Worm (Caenorhabditis elegans) whole organism, L3 larva: Measurements from ENCODE around the gene Y14H12A.1.

ENCODE experiments used
- R02D3.7 ChIP-seq: fragments of 150-350 bp; optimal IDR thresholded peaks from 2 replicates; lab custom pipeline; 2014; ENCODE audit warnings: missing biosample characterization, missing genetic modification characterization
- ama-1 ChIP-seq: fragments of 150-350 bp; optimal IDR thresholded peaks from 2 replicates; lab custom pipeline; 2018
- ceh-16 ChIP-seq: sonication (generic microtip); optimal IDR thresholded peaks from 2 replicates; lab custom pipeline; 2017; ENCODE audit warnings: missing biosample characterization, missing genetic modification characterization
- ceh-82 ChIP-seq: fragments of 150-350 bp; optimal IDR thresholded peaks from 2 replicates; lab custom pipeline; 2014; ENCODE audit warnings: missing biosample characterization, missing genetic modification characterization
- ceh-9 ChIP-seq: sonication (generic microtip); optimal IDR thresholded peaks from 2 replicates; lab custom pipeline; 2018; ENCODE audit warnings: missing biosample characterization, missing genetic modification characterization
- daf-12 ChIP-seq: fragments of 150-350 bp; optimal IDR thresholded peaks from 2 replicates; lab custom pipeline; 2014; ENCODE audit warnings: missing biosample characterization, missing genetic modification reagents, missing genetic modification characterization
- elt-1 ChIP-seq: fragments of 150-350 bp; optimal IDR thresholded peaks from 2 replicates; lab custom pipeline; 2014; ENCODE audit warnings: missing biosample characterization, missing genetic modification characterization
- elt-2 ChIP-seq: sonication (generic microtip); optimal IDR thresholded peaks from 2 replicates; lab custom pipeline; 2016; ENCODE audit warnings: missing genetic modification reagents, mild to moderate bottlenecking, missing genetic modification characterization, missing compliant biosample characterization
- eor-1 ChIP-seq, 2 experiments: fragments of 150-350 bp; optimal IDR thresholded peaks; 2 replicates each; lab custom pipeline; 2014 to 2018; ENCODE audit warnings: missing biosample characterization in 2 of 2, missing genetic modification characterization in 2 of 2
- fkh-10 ChIP-seq: sonication (generic microtip); optimal IDR thresholded peaks from 2 replicates; lab custom pipeline; 2017; ENCODE audit warnings: missing biosample characterization, missing genetic modification reagents, missing genetic modification characterization
- fkh-2 ChIP-seq: fragments of 150-350 bp; optimal IDR thresholded peaks from 2 replicates; lab custom pipeline; 2014; ENCODE audit warnings: missing biosample characterization, missing genetic modification reagents, missing genetic modification characterization
- fos-1 ChIP-seq: fragments of 150-350 bp; optimal IDR thresholded peaks from 2 replicates; lab custom pipeline; 2014; ENCODE audit warnings: missing biosample characterization, missing genetic modification characterization
- hmg-11 ChIP-seq: sonication (generic microtip); optimal IDR thresholded peaks from 2 replicates; lab custom pipeline; 2016; ENCODE audit warnings: missing genetic modification characterization, missing compliant biosample characterization
- jun-1 ChIP-seq: fragments of 150-350 bp; optimal IDR thresholded peaks from 2 replicates; lab custom pipeline; 2014; ENCODE audit warnings: missing biosample characterization, missing genetic modification reagents, missing genetic modification characterization
- lin-15B ChIP-seq: fragments of 150-350 bp; optimal IDR thresholded peaks from 2 replicates; lab custom pipeline; 2014; ENCODE audit warnings: missing biosample characterization, missing genetic modification characterization
- lin-39 ChIP-seq: fragments of 150-350 bp; optimal IDR thresholded peaks from 2 replicates; lab custom pipeline; 2018; ENCODE audit warnings: missing biosample characterization, missing genetic modification reagents, missing genetic modification characterization
- mdl-1 ChIP-seq: fragments of 150-350 bp; optimal IDR thresholded peaks from 2 replicates; lab custom pipeline; 2014; ENCODE audit warnings: missing biosample characterization, missing genetic modification characterization
- mml-1 ChIP-seq: fragments of 150-350 bp; sonication (generic microtip); optimal IDR thresholded peaks from 3 replicates; lab custom pipeline; 2014; ENCODE audit warnings: missing biosample characterization, missing genetic modification characterization
- nfya-1 ChIP-seq: sonication (generic microtip); optimal IDR thresholded peaks from 2 replicates; lab custom pipeline; 2017; ENCODE audit warnings: missing genetic modification characterization, mild to moderate bottlenecking, missing compliant biosample characterization, antibody characterized with exemption, moderate library complexity; ENCODE audit not compliant: insufficient read depth
- nhr-11 ChIP-seq: fragments of 150-350 bp; optimal IDR thresholded peaks from 2 replicates; lab custom pipeline; 2014; ENCODE audit warnings: missing biosample characterization, missing genetic modification characterization
- nhr-23 ChIP-seq: fragments of 150-350 bp; optimal IDR thresholded peaks from 2 replicates; lab custom pipeline; 2014; ENCODE audit warnings: missing biosample characterization, missing genetic modification reagents, missing genetic modification characterization
- nhr-237 ChIP-seq: fragments of 150-350 bp; optimal IDR thresholded peaks from 2 replicates; lab custom pipeline; 2014; ENCODE audit warnings: missing biosample characterization, missing genetic modification characterization
- nhr-25 ChIP-seq: sonication (generic microtip); optimal IDR thresholded peaks from 2 replicates; lab custom pipeline; 2017; ENCODE audit warnings: missing biosample characterization, missing genetic modification characterization
- nhr-28 ChIP-seq: fragments of 150-350 bp; optimal IDR thresholded peaks from 2 replicates; lab custom pipeline; 2014; ENCODE audit warnings: missing biosample characterization, missing genetic modification characterization
- nhr-76 ChIP-seq: fragments of 150-350 bp; sonication (generic microtip); optimal IDR thresholded peaks from 5 replicates; lab custom pipeline; 2014; ENCODE audit warnings: missing biosample characterization, missing genetic modification characterization
- nhr-77 ChIP-seq: fragments of 150-350 bp; optimal IDR thresholded peaks from 2 replicates; lab custom pipeline; 2014; ENCODE audit warnings: missing biosample characterization, missing genetic modification characterization
- pha-4 ChIP-seq: fragments of 150-350 bp; optimal IDR thresholded peaks from 2 replicates; lab custom pipeline; 2014; ENCODE audit warnings: missing biosample characterization, missing genetic modification reagents, missing genetic modification characterization
- pqm-1 ChIP-seq: fragments of 150-350 bp; optimal IDR thresholded peaks from 2 replicates; lab custom pipeline; 2017; ENCODE audit warnings: missing biosample characterization, missing genetic modification characterization, inconsistent platforms
- sea-2 ChIP-seq: fragments of 150-350 bp; sonication (generic microtip); optimal IDR thresholded peaks from 4 replicates; lab custom pipeline; 2014; ENCODE audit warnings: missing biosample characterization, missing genetic modification reagents, missing genetic modification characterization
- skn-1 ChIP-seq: fragments of 150-350 bp; optimal IDR thresholded peaks from 2 replicates; lab custom pipeline; 2014; ENCODE audit warnings: missing biosample characterization, missing genetic modification characterization
- tbx-2 ChIP-seq: sonication (generic microtip); optimal IDR thresholded peaks from 2 replicates; lab custom pipeline; 2016; ENCODE audit warnings: mild to moderate bottlenecking, missing genetic modification characterization, missing compliant biosample characterization
- ztf-4 ChIP-seq: fragments of 150-350 bp; optimal IDR thresholded peaks from 2 replicates; lab custom pipeline; 2014; ENCODE audit warnings: missing biosample characterization, missing genetic modification characterization

Y14H12A.1 gene

DNA sequence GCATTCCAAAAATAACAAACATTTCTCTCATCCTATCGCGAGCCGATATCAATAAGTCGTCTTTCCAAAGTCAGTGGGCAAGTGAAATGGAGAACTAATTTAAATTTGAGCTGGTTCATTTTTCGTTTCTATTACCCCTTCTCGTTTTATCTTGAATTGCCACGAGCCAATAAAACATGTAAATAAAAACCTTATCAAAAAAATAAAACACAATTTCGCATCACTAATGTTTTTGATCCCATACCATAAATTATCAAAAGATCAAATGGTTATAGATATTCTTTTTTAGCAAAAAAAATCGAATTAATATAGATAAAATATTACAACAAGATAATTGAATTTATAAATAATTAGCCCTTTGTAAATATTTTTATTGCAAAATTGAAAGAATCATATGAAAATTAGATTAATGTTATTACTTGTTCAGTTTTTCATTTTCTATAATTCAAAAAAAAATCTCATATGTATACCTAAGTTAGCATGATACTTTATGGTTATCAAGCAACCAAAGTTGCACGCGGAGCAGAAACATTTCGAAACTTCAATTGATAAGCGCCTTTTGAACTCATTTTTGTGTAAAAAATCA lies at the start of gene Y14H12A.1:
Gene Y14H12A.1, plus strand, starts transcription at position 536 of the 586 bp plus-strand sequence.
- TF ChIP-seq elt-2 (tag; lab: Kevin White, UChicago) (peak; percentile 63), ceh-16 (tag; lab: Kevin White, UChicago) (no peak), fkh-2 (no peak), pha-4 (tag; lab: Kevin White, UChicago) (peak; percentile 7), eor-1 (tag; optimal IDR thresholded peaks at IDR 0.05; lab: Kevin White, UChicago) (no peak), pqm-1 (tag; lab: Kevin White, UChicago) (peak; percentile 24), lin-39 (tag; lab: Kevin White, UChicago) (no peak), ceh-9 (tag; lab: Kevin White, UChicago) (no peak)

DNA sequence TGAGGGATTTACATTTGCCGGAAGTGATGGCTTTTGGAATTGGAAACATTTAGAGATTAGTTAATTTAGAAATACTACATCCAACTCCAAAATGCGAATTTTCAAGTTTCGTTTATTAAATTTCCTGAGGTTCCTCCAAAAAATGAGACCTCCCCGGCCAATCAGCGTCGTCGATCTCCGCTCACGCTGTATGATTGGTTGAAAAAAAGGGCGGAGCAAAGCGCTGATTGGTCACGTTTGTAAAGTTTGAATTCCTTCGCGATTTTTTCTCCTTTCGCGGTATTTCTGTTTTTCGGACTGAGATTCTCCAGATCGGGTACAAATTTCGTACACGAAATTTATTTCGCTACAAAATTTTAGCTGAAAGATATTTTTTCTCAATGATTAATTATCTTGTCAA lies 45.6 kb upstream of the Y14H12A.1 start:
- TF ChIP-seq nfya-1 (tag; lab: Kevin White, UChicago): peak; percentile 83
- no peak for TF ChIP-seq sea-2 (GFP tag; lab: Kevin White, UChicago)

DNA sequence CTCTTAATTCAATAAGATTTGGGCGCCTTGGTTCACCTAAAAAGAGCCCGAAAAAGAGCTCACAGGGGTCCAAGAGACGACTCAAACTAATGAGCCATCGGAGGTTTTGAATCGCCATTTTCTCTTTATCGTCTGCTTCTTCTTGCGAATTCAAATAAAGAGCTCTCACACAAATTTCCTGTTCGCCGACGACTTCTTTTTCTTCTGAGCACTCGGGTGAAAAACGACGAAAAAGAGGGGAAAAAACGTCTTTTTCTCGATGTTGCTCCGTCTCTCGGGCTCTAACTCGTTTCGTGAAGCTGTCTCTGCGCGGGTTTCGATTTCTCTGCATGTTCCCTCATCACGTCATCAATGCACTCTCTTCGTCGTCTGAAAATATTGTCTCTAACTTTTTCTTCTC lies 44.5 kb upstream of the Y14H12A.1 start:
- TF ChIP-seq hmg-11 (tag; lab: Kevin White, UChicago) (peak; percentile 15), nhr-28 (tag; lab: Kevin White, UChicago) (no peak), R02D3.7 (tag; lab: Kevin White, UChicago) (no peak), lin-39 (tag; lab: Kevin White, UChicago) (peak; percentile 28), fkh-10 (GFP tag; lab: Kevin White, UChicago) (no peak), mdl-1 (tag; lab: Kevin White, UChicago) (no peak), nhr-11 (tag; lab: Kevin White, UChicago) (no peak), skn-1 (tag; lab: Kevin White, UChicago) (no peak), ceh-82 (tag; lab: Kevin White, UChicago) (no peak), nhr-237 (tag; lab: Kevin White, UChicago) (no peak), ceh-9 (tag; lab: Kevin White, UChicago) (no peak), mml-1 (tag; lab: Kevin White, UChicago) (no peak), fos-1 (no peak), lin-15B (tag; lab: Kevin White, UChicago) (no peak), daf-12 (tag; lab: Kevin White, UChicago) (no peak), nfya-1 (tag; lab: Kevin White, UChicago) (peak; percentile 35)
- TF ChIP-seq, all 47 proteins: peak for 3

DNA sequence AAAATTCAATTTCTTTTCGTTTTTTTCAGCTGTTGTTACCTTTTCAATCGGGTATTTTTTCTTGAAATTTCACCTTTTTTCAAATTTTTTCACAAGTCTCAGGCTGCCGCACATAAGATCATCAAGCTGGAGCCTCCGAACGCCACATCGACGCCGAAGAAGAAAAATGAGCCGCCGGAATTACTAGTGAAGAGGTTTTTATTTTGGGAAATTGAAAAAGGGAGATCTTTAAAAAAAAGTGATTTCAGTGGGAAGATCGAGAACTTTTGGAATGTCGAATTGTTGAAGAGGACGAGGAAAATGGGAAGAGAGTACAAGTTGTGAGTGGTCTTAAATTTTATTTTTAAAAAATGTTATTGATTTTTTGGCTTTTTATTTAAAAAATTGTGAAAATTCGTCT lies 42.9 kb upstream of the Y14H12A.1 start, which contains the start of gene sea-2:
Gene sea-2, plus strand, starts transcription at position 301 of the 400 bp plus-strand sequence.
- TF ChIP-seq nhr-76 (tag; lab: Kevin White, UChicago): no peak
- TF ChIP-seq nhr-11 (tag; lab: Kevin White, UChicago): no peak
- no peak for TF ChIP-seq tbx-2 (tag; lab: Kevin White, UChicago)

DNA sequence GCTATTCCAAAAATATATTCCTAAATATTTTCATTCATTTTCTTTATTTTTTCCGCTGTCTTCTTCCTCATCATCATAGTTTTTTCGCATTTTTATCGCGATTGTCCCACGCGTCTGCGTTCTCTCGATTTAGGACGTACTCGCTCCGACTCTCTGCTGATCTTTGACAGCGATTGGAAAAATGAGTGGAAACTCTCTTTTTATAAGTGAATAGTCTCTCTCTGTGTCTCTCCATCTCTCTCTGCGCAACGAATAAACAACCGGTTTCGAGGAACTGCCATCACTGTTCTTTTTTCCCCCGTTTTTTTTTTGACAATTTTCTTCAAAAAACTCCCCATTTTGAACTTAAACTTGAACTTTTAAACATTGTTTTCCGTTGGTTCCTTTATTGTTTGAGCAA lies 41.6 kb upstream of the Y14H12A.1 start:
- TF ChIP-seq nfya-1 (tag; lab: Kevin White, UChicago): peak; percentile 40
- TF ChIP-seq ceh-16 (tag; lab: Kevin White, UChicago): no peak
- no peak for TF ChIP-seq jun-1 (tag; lab: Kevin White, UChicago)
- peak; percentile 72 for TF ChIP-seq pha-4 (tag; lab: Kevin White, UChicago)
- no peak for TF ChIP-seq daf-12 (tag; lab: Kevin White, UChicago)
- TF ChIP-seq skn-1 (tag; lab: Kevin White, UChicago): no peak
- peak; percentile 62 for TF ChIP-seq nhr-23 (tag; lab: Kevin White, UChicago)
- TF ChIP-seq nhr-25 (tag; lab: Kevin White, UChicago): peak; percentile 54
- TF ChIP-seq elt-1 (tag; lab: Kevin White, UChicago): peak; percentile 55

DNA sequence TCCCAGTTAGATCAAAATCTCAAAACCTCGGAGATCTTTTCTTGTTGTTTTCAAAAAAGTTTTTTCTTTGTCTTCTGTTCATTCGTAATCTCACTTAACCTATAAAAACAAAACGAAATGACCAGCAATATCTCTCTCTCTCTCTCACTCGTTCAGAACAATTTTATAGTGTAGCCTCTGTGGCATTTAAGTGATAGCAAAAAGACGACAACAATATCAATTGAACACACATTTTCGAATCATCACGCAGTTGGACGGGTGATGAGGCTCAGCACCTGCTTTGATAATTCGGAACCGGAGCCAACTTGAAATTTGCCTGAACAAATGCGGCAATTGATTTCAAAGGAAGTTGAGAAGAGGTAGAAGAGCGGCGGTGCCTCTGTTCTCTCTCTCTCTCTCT lies 40.6 kb upstream of the Y14H12A.1 start:
- no peak for TF ChIP-seq nhr-77 (tag; lab: Kevin White, UChicago)
- TF ChIP-seq ztf-4 (tag; lab: Kevin White, UChicago): no peak
- TF ChIP-seq ama-1 (lab: Kevin White, UChicago): no peak
- TF ChIP-seq, all 47 proteins: peak for 0
